Fruit fly (Drosophila melanogaster): ENCODE data around the gene CG34345.

dm6 chr2L:6643218-6643756, 20.4 kb downstream of the CG34345 start:
- no peak for TF ChIP-seq Hr96 (GFP tag; optimal IDR thresholded peaks at IDR 0.05)
- TF ChIP-seq pad (GFP tag; optimal IDR thresholded peaks at IDR 0.05): no peak
- no peak for TF ChIP-seq toe (GFP tag; optimal IDR thresholded peaks at IDR 0.05)
- no peak for TF ChIP-seq cnc (optimal IDR thresholded peaks at IDR 0.05)
